Worm (Caenorhabditis elegans): Measurements from ENCODE around the gene srx-134.

ce11 chrV:13812330-13812729 lies 43.9 kb downstream of the srx-134 start:
- no peak for TF ChIP-seq klf-2 (GFP tag; conservative IDR thresholded peaks at IDR 0.05)
- TF ChIP-seq flt-1 (GFP tag; IDR thresholded peaks at IDR 0.05) = no peak
- no peak for TF ChIP-seq med-1 (GFP tag; optimal IDR thresholded peaks at IDR 0.05; ENCODE audit: insufficient read depth)
- no peak for TF ChIP-seq ztf-29 (GFP tag; IDR thresholded peaks at IDR 0.05)
- no peak for TF ChIP-seq tab-1 (GFP tag; IDR thresholded peaks at IDR 0.05)

Measured in whole organism, midembryonic.